Worm (Caenorhabditis elegans) whole organism, early embryonic: ENCODE measurements around the gene grl-18.
"Not testable (repeated sequence)": the region's sequence is repeated elsewhere in the genome, so short reads cannot be mapped to it uniquely, and the experiment has no call there.

Experiments used
- B0310.2 ChIP-seq: sonication (generic microtip); optimal IDR thresholded peaks from 2 replicates; lab custom pipeline; 2016; ENCODE audit warnings: mild to moderate bottlenecking, missing genetic modification characterization, missing compliant biosample characterization
- F13C5.2 ChIP-seq: sonication (generic microtip); optimal IDR thresholded peaks from 2 replicates; lab custom pipeline; 2017; ENCODE audit warnings: mild to moderate bottlenecking, missing genetic modification characterization, inconsistent platforms, missing compliant biosample characterization
- aly-1 ChIP-seq: sonication (generic microtip); optimal IDR thresholded peaks from 2 replicates; lab custom pipeline; 2016; ENCODE audit warnings: missing genetic modification characterization, missing compliant biosample characterization
- ama-1 ChIP-seq: fragments of 150-350 bp; optimal IDR thresholded peaks from 2 replicates; lab custom pipeline; 2014
- ceh-13 ChIP-seq: fragments of 200-800 bp; sonication (Bioruptor generic); optimal IDR thresholded peaks from 2 replicates; lab custom pipeline; 2018; ENCODE audit warnings: mild to moderate bottlenecking, missing genetic modification characterization, missing compliant biosample characterization
- ceh-36 ChIP-seq: sonication (generic microtip); optimal IDR thresholded peaks from 2 replicates; lab custom pipeline; 2016; ENCODE audit warnings: missing genetic modification characterization, inconsistent platforms, missing compliant biosample characterization
- ets-7 ChIP-seq: sonication (generic microtip); optimal IDR thresholded peaks from 2 replicates; lab custom pipeline; 2016; ENCODE audit warnings: missing genotype, missing genetic modification characterization, missing compliant biosample characterization
- flt-1 ChIP-seq: fragments of 200-800 bp; sonication (Bioruptor generic); IDR thresholded peaks from 2 replicates; pipeline ENCODE4 v1.3.6; 2022; ENCODE audit warnings: missing genetic modification characterization, missing compliant biosample characterization
- hmbx-1 ChIP-seq: sonication (generic microtip); optimal IDR thresholded peaks from 2 replicates; lab custom pipeline; 2016; ENCODE audit warnings: mild to moderate bottlenecking, missing genetic modification characterization, missing compliant biosample characterization
- hmg-4 ChIP-seq: fragments of 200-800 bp; sonication (Bioruptor generic); optimal IDR thresholded peaks from 2 replicates; lab custom pipeline; 2018; ENCODE audit warnings: mild to moderate bottlenecking, missing genetic modification characterization, missing compliant biosample characterization
- hnd-1 ChIP-seq: sonication (generic microtip); optimal IDR thresholded peaks from 2 replicates; lab custom pipeline; 2016; ENCODE audit warnings: missing genetic modification characterization, missing compliant biosample characterization
- pes-1 ChIP-seq: fragments of 200-800 bp; sonication (Bioruptor generic); IDR thresholded peaks from 2 replicates; pipeline ENCODE4 v1.3.6; 2022; ENCODE audit warnings: missing genetic modification reagents, missing genetic modification characterization, missing compliant biosample characterization
- scrt-1 ChIP-seq: fragments of 200-800 bp; sonication (Bioruptor generic); IDR thresholded peaks from 2 replicates; pipeline ENCODE4 v1.3.6; 2022; ENCODE audit warnings: missing genetic modification characterization, missing compliant biosample characterization
- sea-1 ChIP-seq: fragments of 200-800 bp; sonication (Bioruptor generic); conservative IDR thresholded peaks from 2 replicates; pipeline ENCODE4 v1.3.6; 2022; ENCODE audit warnings: missing genetic modification characterization, missing compliant biosample characterization
- tbx-11 ChIP-seq: fragments of 200-800 bp; sonication (Bioruptor generic); IDR thresholded peaks from 2 replicates; pipeline ENCODE4 v1.3.6; 2022; ENCODE audit warnings: missing genetic modification characterization, missing compliant biosample characterization
- tbx-37 ChIP-seq: fragments of 200-800 bp; sonication (Bioruptor generic); conservative IDR thresholded peaks from 2 replicates; pipeline ENCODE4 v1.3.6; 2022; ENCODE audit warnings: missing genetic modification reagents, missing genetic modification characterization, missing compliant biosample characterization
- tra-4 ChIP-seq: sonication (generic microtip); optimal IDR thresholded peaks from 2 replicates; lab custom pipeline; 2017; ENCODE audit warnings: missing genetic modification characterization, missing compliant biosample characterization

grl-18 gene

DNA sequence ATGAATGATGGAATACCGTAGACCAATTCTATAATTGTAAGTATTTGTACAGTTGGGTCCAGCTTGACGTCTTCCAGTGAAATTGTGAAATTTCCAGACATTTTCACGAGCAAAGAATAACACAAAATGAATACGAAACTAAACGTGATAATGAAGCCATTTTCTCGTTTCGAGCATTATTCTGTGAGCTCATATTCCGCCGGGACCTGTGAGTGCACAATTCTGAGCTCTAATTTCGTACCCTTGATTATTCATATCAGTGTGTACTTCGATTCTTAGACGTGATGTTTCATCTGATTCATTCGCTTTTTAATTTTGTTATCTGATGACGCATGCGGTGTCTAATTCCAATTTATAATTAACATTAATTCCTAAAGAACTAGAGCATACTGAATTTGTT lies 6.4 kb downstream of the grl-18 start, which contains the start of gene srg-66:
Gene srg-66 (minus strand): TSS at position 101 of the 400 bp plus-strand sequence.
- TF ChIP-seq hmbx-1 (no peak), pes-1 (GFP tag; lab: Robert Waterston, UW) (no peak), F13C5.2 (tag; lab: Kevin White, UChicago) (no peak)

DNA sequence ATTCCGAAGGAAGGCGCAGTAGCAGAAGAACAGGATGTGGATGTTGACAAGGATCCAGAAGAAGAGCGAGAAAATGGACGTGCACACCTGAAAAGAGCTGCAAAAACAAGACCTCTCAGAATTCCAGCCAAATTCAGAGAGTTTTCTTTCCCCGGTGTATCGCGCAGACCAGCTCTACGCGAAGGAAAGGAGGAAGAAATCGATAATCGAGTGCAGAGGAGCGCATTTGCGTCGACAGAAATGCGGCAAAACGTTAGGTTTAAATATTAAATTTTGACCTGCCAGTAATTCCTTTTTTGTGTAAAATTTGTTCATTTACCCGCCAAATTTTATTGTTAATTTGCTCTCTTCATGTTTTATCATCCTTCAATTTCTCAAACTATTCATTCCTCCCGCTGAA lies 10.9 kb downstream of the grl-18 start:
- no peak for TF ChIP-seq tbx-37 (GFP tag; lab: Robert Waterston, UW)
- no peak for TF ChIP-seq tbx-11 (GFP tag; lab: Robert Waterston, UW)
- TF ChIP-seq tra-4 (tag; lab: Kevin White, UChicago) = no peak
- TF ChIP-seq ceh-13 (GFP tag; lab: Kevin White, UChicago) = no peak
- no peak for TF ChIP-seq flt-1 (GFP tag; lab: Robert Waterston, UW)
- no peak for TF ChIP-seq scrt-1
- no peak for TF ChIP-seq pes-1 (GFP tag; lab: Robert Waterston, UW)
- no peak for TF ChIP-seq B0310.2 (tag; lab: Kevin White, UChicago)

DNA sequence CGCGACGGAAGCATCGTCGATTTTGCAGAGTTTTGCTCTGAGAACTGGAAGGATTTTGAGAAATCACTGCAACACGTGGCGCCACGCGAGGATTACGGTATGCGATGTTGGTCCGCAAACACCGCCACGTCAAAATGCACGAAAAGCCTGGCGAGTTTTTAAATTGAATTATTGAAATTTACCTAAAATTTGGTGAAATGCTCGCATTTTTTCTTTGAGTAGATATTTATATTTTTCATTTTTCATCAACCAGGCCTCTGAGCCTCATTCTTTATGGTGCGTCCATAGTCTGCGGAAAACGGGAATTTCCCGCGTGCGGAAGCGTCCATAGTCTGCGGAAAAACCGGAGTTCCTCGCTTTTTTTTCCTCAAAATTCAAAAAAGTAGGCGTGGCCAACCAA lies 17.7 kb downstream of the grl-18 start, which contains the start of gene ZC317.7:
Gene ZC317.7 (minus strand): TSS at position 101 of the 400 bp plus-strand sequence.
- not testable (repeated sequence) for TF ChIP-seq tbx-11 (GFP tag; lab: Robert Waterston, UW); tra-4 (tag; lab: Kevin White, UChicago); ets-7 (tag; lab: Kevin White, UChicago)

DNA sequence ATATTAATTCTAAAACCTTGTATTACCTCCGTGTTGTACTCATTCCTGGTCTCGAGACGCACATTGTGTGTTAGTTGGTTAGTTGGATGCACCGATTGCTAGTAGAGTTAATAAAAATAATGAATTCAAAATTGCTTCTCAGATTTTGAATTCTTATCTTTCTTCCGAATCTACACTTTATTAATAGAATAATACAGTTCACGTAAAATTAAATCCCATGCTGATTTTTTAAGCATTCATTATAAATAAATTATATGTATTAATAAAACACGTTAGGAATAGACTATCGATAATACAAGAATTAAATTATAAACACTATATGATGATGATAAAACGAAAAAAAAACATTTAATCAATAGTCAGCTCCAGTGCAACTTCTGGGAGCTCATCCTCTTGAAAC lies 20.2 kb downstream of the grl-18 start, which contains the start of gene ZC317.6:
Gene ZC317.6 (minus strand): TSS at position 101 of the 400 bp plus-strand sequence.
- TF ChIP-seq flt-1 (GFP tag; lab: Robert Waterston, UW); ama-1 (lab: Kevin White, UChicago); tbx-11 (GFP tag; lab: Robert Waterston, UW): not testable (repeated sequence)

DNA sequence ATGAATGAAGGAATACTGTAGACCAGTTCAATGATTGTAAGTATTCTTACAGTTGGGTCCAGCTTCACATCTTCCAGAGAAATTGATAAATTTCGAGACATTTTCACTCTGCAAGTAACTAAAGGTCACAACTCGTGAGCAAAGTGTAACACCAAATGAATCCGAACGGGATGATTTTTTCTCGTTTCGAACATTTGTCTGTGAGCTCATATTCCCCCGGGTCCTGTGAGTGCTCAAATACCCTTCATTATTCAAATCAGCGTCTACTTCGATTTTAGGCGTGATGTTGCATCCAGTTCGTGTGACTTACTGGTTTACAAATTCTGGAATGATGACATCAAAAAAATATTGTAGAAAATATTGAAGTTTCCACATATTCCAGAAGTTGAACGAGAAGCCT lies 23.3 kb downstream of the grl-18 start, which contains the start of gene srg-68:
Gene srg-68 (minus strand): TSS at position 101 of the 400 bp plus-strand sequence.
- TF ChIP-seq aly-1 (tag; lab: Kevin White, UChicago) (no peak), ceh-13 (GFP tag; lab: Kevin White, UChicago) (no peak), hmg-4 (no peak), hnd-1 (tag; lab: Kevin White, UChicago) (no peak), tbx-11 (GFP tag; lab: Robert Waterston, UW) (no peak), pes-1 (GFP tag; lab: Robert Waterston, UW) (no peak), F13C5.2 (tag; lab: Kevin White, UChicago) (no peak), scrt-1 (no peak), ama-1 (lab: Kevin White, UChicago) (no peak), B0310.2 (tag; lab: Kevin White, UChicago) (no peak), hmbx-1 (no peak), ceh-36 (tag; lab: Kevin White, UChicago) (no peak), flt-1 (GFP tag; lab: Robert Waterston, UW) (no peak), sea-1 (GFP tag; lab: Robert Waterston, UW) (no peak), tra-4 (tag; lab: Kevin White, UChicago) (no peak), ets-7 (tag; lab: Kevin White, UChicago) (no peak), tbx-37 (GFP tag; lab: Robert Waterston, UW) (no peak)

DNA sequence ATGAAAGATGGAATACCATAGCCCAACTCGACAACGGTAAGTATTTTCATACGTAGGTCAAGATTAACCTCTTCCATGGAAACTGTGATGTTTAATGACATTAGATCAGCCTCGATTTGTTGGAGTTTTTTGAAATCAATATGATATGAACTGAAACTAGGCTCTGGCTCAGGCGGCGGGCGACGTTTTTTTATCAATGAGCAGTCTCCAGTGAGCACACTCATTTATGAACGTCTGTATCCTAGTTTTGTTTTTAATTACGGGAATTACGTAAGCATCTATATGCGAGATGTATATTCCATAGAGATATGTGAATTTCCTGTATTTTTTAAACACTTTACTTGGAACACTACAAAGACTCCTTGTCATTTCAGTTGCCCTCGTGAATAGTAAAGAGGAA lies 25.8 kb downstream of the grl-18 start, which contains the start of gene srg-67:
Gene srg-67 (minus strand): TSS at position 101 of the 400 bp plus-strand sequence.
- TF ChIP-seq ets-7 (tag; lab: Kevin White, UChicago) (no peak), B0310.2 (tag; lab: Kevin White, UChicago) (no peak), pes-1 (GFP tag; lab: Robert Waterston, UW) (no peak), ceh-36 (tag; lab: Kevin White, UChicago) (no peak), tbx-11 (GFP tag; lab: Robert Waterston, UW) (no peak), F13C5.2 (tag; lab: Kevin White, UChicago) (no peak), aly-1 (tag; lab: Kevin White, UChicago) (no peak), sea-1 (GFP tag; lab: Robert Waterston, UW) (no peak), tra-4 (tag; lab: Kevin White, UChicago) (no peak), flt-1 (GFP tag; lab: Robert Waterston, UW) (no peak), hnd-1 (tag; lab: Kevin White, UChicago) (no peak), ama-1 (lab: Kevin White, UChicago) (no peak), scrt-1 (no peak), hmbx-1 (no peak), tbx-37 (GFP tag; lab: Robert Waterston, UW) (no peak), hmg-4 (no peak), ceh-13 (GFP tag; lab: Kevin White, UChicago) (no peak)

DNA sequence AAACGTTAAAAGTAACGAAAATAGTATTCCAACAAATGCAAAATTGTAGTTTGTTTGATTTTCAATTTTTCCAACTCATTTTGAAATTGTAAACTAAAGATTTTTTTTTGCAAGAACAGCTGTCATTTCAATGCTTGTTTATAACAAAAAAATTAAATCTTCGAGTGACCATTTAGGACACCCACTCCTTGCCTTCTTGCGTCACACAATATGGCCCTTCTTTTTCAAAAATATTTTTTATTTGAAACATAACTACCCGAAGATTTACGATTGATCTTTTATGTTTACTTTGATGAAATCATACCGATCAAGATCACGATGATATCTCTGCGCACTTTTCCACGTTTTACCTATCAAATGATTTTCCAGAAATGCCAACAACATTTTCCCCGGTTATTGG lies 28.9 kb downstream of the grl-18 start, which contains the start of gene ZC317.2:
Gene ZC317.2 (plus strand): TSS at position 301 of the 400 bp plus-strand sequence.
- TF ChIP-seq tbx-37 (GFP tag; lab: Robert Waterston, UW) (no peak), hmbx-1 (no peak), hnd-1 (tag; lab: Kevin White, UChicago) (no peak), scrt-1 (no peak), pes-1 (GFP tag; lab: Robert Waterston, UW) (no peak), hmg-4 (no peak), ceh-13 (GFP tag; lab: Kevin White, UChicago) (no peak)

DNA sequence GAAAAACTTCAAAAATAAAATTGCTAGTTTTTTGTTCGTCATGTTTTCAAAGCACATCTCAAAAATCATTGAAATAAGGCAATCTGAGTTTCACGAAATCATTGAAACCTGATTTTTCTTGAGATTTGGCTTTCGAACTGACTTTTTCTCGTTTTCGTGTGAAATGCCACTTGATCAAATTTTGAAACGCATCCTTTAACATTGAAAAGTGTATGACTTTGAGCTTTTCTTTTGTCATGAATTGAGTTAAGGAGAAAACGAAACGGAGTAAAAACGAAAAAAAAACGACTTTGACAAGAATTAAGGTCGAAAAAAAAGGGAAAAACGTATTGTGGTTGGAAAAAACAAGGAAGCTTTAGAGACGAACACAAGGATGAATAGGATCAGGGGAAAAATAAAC lies 33.7 kb downstream of the grl-18 start:
- TF ChIP-seq scrt-1 (no peak), ceh-36 (tag; lab: Kevin White, UChicago) (no peak), aly-1 (tag; lab: Kevin White, UChicago) (no peak), flt-1 (GFP tag; lab: Robert Waterston, UW) (no peak), tra-4 (tag; lab: Kevin White, UChicago) (no peak)
